Fruit fly (Drosophila melanogaster) whole organism, prepupa: Measurements from ENCODE around the gene JIL-1.

Experiments used
- Blimp-1 ChIP-seq: fragments of 200-800 bp; sonication (Bioruptor generic); optimal IDR thresholded peaks from 3 replicates; lab custom pipeline; 2017; ENCODE audit warnings: missing biosample characterization, missing genetic modification characterization, mild to moderate bottlenecking, moderate library complexity, missing genetic modification reagents
- CG10631 ChIP-seq: fragments of 200-800 bp; sonication (Bioruptor generic); optimal IDR thresholded peaks from 2 replicates; lab custom pipeline; 2016; ENCODE audit warnings: missing biosample characterization, missing genetic modification characterization
- CG11762 ChIP-seq: fragments of 200-800 bp; sonication (Bioruptor generic); optimal IDR thresholded peaks from 3 replicates; lab custom pipeline; 2016; ENCODE audit warnings: missing biosample characterization, missing genetic modification characterization; ENCODE audit not compliant: insufficient read depth
- CG11902 ChIP-seq: fragments of 200-800 bp; sonication (Bioruptor generic); optimal IDR thresholded peaks from 3 replicates; lab custom pipeline; 2016; ENCODE audit warnings: missing biosample characterization, missing genetic modification characterization
- CG1621 ChIP-seq: fragments of 200-800 bp; sonication (Bioruptor generic); optimal IDR thresholded peaks from 3 replicates; lab custom pipeline; 2018; ENCODE audit warnings: missing biosample characterization, mild to moderate bottlenecking, missing genetic modification characterization
- CG16779 ChIP-seq: fragments of 200-800 bp; sonication (Bioruptor generic); optimal IDR thresholded peaks from 3 replicates; lab custom pipeline; 2017; ENCODE audit warnings: missing biosample characterization, mild to moderate bottlenecking, missing genetic modification characterization
- CG31627 ChIP-seq: fragments of 200-800 bp; sonication (Bioruptor generic); optimal IDR thresholded peaks from 3 replicates; lab custom pipeline; 2016; ENCODE audit warnings: missing biosample characterization, missing genetic modification characterization
- CG34406 ChIP-seq: fragments of 200-800 bp; sonication (Bioruptor generic); optimal IDR thresholded peaks from 3 replicates; lab custom pipeline; 2016; ENCODE audit warnings: missing biosample characterization, missing genetic modification characterization
- CG3919 ChIP-seq: fragments of 200-800 bp; sonication (Bioruptor generic); optimal IDR thresholded peaks from 3 replicates; lab custom pipeline; 2016; ENCODE audit warnings: missing biosample characterization, missing genetic modification characterization
- CG4318 ChIP-seq: fragments of 200-800 bp; sonication (Bioruptor generic); optimal IDR thresholded peaks from 3 replicates; lab custom pipeline; 2017; ENCODE audit warnings: missing biosample characterization, mild to moderate bottlenecking, missing genetic modification characterization
- CG6276 ChIP-seq: fragments of 200-800 bp; sonication (Bioruptor generic); optimal IDR thresholded peaks from 2 replicates; lab custom pipeline; 2017; ENCODE audit warnings: missing biosample characterization, mild to moderate bottlenecking, missing genetic modification characterization
- CG6792 ChIP-seq: fragments of 200-800 bp; sonication (Bioruptor generic); optimal IDR thresholded peaks from 3 replicates; lab custom pipeline; 2016; ENCODE audit warnings: missing biosample characterization, missing genetic modification characterization
- CG6808 ChIP-seq: fragments of 200-800 bp; sonication (Bioruptor generic); optimal IDR thresholded peaks from 3 replicates; lab custom pipeline; 2017; ENCODE audit warnings: missing biosample characterization, missing genetic modification characterization, mild to moderate bottlenecking, moderate library complexity, missing genetic modification reagents
- CG7368 ChIP-seq: fragments of 200-800 bp; sonication (Bioruptor generic); optimal IDR thresholded peaks from 3 replicates; lab custom pipeline; 2016; ENCODE audit warnings: missing biosample characterization, missing genetic modification characterization
- CG8119 ChIP-seq: fragments of 200-800 bp; sonication (Bioruptor generic); IDR thresholded peaks from 3 replicates; pipeline ENCODE4 v1.3.6; 2022; ENCODE audit warnings: missing biosample characterization, missing genetic modification characterization
- CG8319 ChIP-seq: fragments of 200-800 bp; sonication (Bioruptor generic); optimal IDR thresholded peaks from 3 replicates; lab custom pipeline; 2016; ENCODE audit warnings: missing biosample characterization, missing genetic modification characterization
- CG9139 ChIP-seq: fragments of 200-800 bp; sonication (Bioruptor generic); optimal IDR thresholded peaks from 3 replicates; lab custom pipeline; 2017; ENCODE audit warnings: missing biosample characterization, mild to moderate bottlenecking, missing genetic modification characterization
- Eip75B ChIP-seq: fragments of 200-800 bp; sonication (Bioruptor generic); optimal IDR thresholded peaks from 3 replicates; lab custom pipeline; 2016; ENCODE audit warnings: missing biosample characterization, missing genetic modification characterization
- Eip93F ChIP-seq: fragments of 200-800 bp; sonication (Bioruptor generic); optimal IDR thresholded peaks from 2 replicates; lab custom pipeline; 2016; ENCODE audit warnings: missing biosample characterization, mild to moderate bottlenecking, missing genetic modification characterization
- Gug ChIP-seq: fragments of 200-800 bp; sonication (Bioruptor generic); IDR thresholded peaks from 2 replicates; pipeline ENCODE4 v1.3.6; 2022; ENCODE audit warnings: missing biosample characterization, missing genetic modification characterization
- Hr38 ChIP-seq: sonication (Bioruptor generic); optimal IDR thresholded peaks from 2 replicates; lab custom pipeline; 2016; ENCODE audit warnings: missing biosample characterization, missing genetic modification characterization
- Hr39 ChIP-seq: fragments of 200-800 bp; sonication (Bioruptor generic); optimal IDR thresholded peaks from 2 replicates; lab custom pipeline; 2016; ENCODE audit warnings: missing biosample characterization, missing genetic modification characterization
- Hr4 ChIP-seq: fragments of 200-800 bp; sonication (Bioruptor generic); optimal IDR thresholded peaks from 3 replicates; lab custom pipeline; 2016; ENCODE audit warnings: missing biosample characterization, missing genetic modification characterization
- Lpt ChIP-seq: fragments of 200-800 bp; sonication (Bioruptor generic); optimal IDR thresholded peaks from 3 replicates; lab custom pipeline; 2016; ENCODE audit warnings: missing biosample characterization, missing genetic modification characterization
- Met ChIP-seq: fragments of 200-800 bp; sonication (Bioruptor generic); optimal IDR thresholded peaks from 3 replicates; lab custom pipeline; 2016; ENCODE audit warnings: missing biosample characterization, missing genetic modification characterization
- Smox ChIP-seq: fragments of 200-800 bp; sonication (Bioruptor generic); optimal IDR thresholded peaks from 3 replicates; lab custom pipeline; 2016; ENCODE audit warnings: missing biosample characterization, missing genetic modification characterization
- Sox102F ChIP-seq: fragments of 200-800 bp; sonication (Bioruptor generic); optimal IDR thresholded peaks from 2 replicates; lab custom pipeline; 2016; ENCODE audit warnings: missing biosample characterization, mild to moderate bottlenecking, missing genetic modification characterization
- Sox14 ChIP-seq: fragments of 200-800 bp; sonication (Bioruptor generic); optimal IDR thresholded peaks from 3 replicates; lab custom pipeline; 2016; ENCODE audit warnings: missing biosample characterization, missing genetic modification characterization
- Sox15 ChIP-seq: fragments of 200-800 bp; sonication (Bioruptor generic); optimal IDR thresholded peaks from 3 replicates; lab custom pipeline; 2016; ENCODE audit warnings: missing biosample characterization, missing genetic modification characterization
- achi ChIP-seq: fragments of 200-800 bp; sonication (Bioruptor generic); optimal IDR thresholded peaks from 3 replicates; lab custom pipeline; 2016; ENCODE audit warnings: missing biosample characterization, missing genetic modification characterization
- acj6 ChIP-seq: fragments of 200-800 bp; sonication (Bioruptor generic); optimal IDR thresholded peaks from 3 replicates; lab custom pipeline; 2016; ENCODE audit warnings: missing biosample characterization, missing genetic modification characterization
- cyc ChIP-seq: fragments of 200-800 bp; sonication (Bioruptor generic); optimal IDR thresholded peaks from 3 replicates; lab custom pipeline; 2016; ENCODE audit warnings: missing biosample characterization, missing genetic modification characterization
- dac ChIP-seq: fragments of 200-800 bp; sonication (Bioruptor generic); optimal IDR thresholded peaks from 2 replicates; lab custom pipeline; 2017; ENCODE audit warnings: missing biosample characterization, mild to moderate bottlenecking, missing genetic modification characterization
- eg ChIP-seq: fragments of 200-800 bp; sonication (Bioruptor generic); IDR thresholded peaks from 3 replicates; pipeline ENCODE4 v1.3.6; 2022; ENCODE audit warnings: missing biosample characterization, missing genetic modification characterization
- esn ChIP-seq: fragments of 200-800 bp; sonication (Bioruptor generic); optimal IDR thresholded peaks from 2 replicates; lab custom pipeline; 2016; ENCODE audit warnings: missing biosample characterization, mild to moderate bottlenecking, missing genetic modification characterization, moderate library complexity
- fd59A ChIP-seq: fragments of 200-800 bp; sonication (Bioruptor generic); optimal IDR thresholded peaks from 2 replicates; lab custom pipeline; 2017; ENCODE audit warnings: missing biosample characterization, mild to moderate bottlenecking, missing genetic modification characterization, missing genetic modification reagents
- fd85E ChIP-seq: fragments of 200-800 bp; sonication (Bioruptor generic); optimal IDR thresholded peaks from 3 replicates; lab custom pipeline; 2016; ENCODE audit warnings: missing biosample characterization, missing genetic modification characterization
- lz ChIP-seq: fragments of 200-800 bp; sonication (Bioruptor generic); optimal IDR thresholded peaks from 3 replicates; lab custom pipeline; 2016; ENCODE audit warnings: missing biosample characterization, missing genetic modification characterization
- net ChIP-seq: fragments of 200-800 bp; sonication (Bioruptor generic); optimal IDR thresholded peaks from 3 replicates; lab custom pipeline; 2016; ENCODE audit warnings: missing biosample characterization, missing genetic modification characterization
- pdm3 ChIP-seq: fragments of 200-800 bp; sonication (Bioruptor generic); optimal IDR thresholded peaks from 3 replicates; lab custom pipeline; 2016; ENCODE audit warnings: missing biosample characterization, missing genetic modification characterization
- salr ChIP-seq, 2 experiments: fragments of 200-800 bp; sonication (Bioruptor generic); optimal IDR thresholded peaks; 3 replicates each; lab custom pipeline; 2016 to 2018; ENCODE audit warnings: missing biosample characterization in 2 of 2, missing genetic modification characterization in 2 of 2, mild to moderate bottlenecking in 1 of 2
- spab ChIP-seq: fragments of 200-800 bp; sonication (Bioruptor generic); optimal IDR thresholded peaks from 2 replicates; lab custom pipeline; 2017; ENCODE audit warnings: missing biosample characterization, mild to moderate bottlenecking, missing genetic modification characterization, missing genetic modification reagents
- ss ChIP-seq, 2 experiments: fragments of 200-800 bp; sonication (Bioruptor generic); optimal IDR thresholded peaks; 2 replicates in 1 of 2; 3 replicates in 1 of 2; lab custom pipeline; 2017 to 2018; ENCODE audit warnings: mild to moderate bottlenecking in 2 of 2, missing biosample characterization in 2 of 2, missing genetic modification characterization in 2 of 2, moderate library complexity in 1 of 2
- topi ChIP-seq: fragments of 200-800 bp; sonication (Bioruptor generic); optimal IDR thresholded peaks from 3 replicates; lab custom pipeline; 2016; ENCODE audit warnings: missing biosample characterization, missing genetic modification characterization
- vri ChIP-seq: fragments of 200-800 bp; sonication (Bioruptor generic); optimal IDR thresholded peaks from 3 replicates; lab custom pipeline; 2016; ENCODE audit warnings: missing biosample characterization, mild to moderate bottlenecking, missing genetic modification characterization

The JIL-1 gene

DNA sequence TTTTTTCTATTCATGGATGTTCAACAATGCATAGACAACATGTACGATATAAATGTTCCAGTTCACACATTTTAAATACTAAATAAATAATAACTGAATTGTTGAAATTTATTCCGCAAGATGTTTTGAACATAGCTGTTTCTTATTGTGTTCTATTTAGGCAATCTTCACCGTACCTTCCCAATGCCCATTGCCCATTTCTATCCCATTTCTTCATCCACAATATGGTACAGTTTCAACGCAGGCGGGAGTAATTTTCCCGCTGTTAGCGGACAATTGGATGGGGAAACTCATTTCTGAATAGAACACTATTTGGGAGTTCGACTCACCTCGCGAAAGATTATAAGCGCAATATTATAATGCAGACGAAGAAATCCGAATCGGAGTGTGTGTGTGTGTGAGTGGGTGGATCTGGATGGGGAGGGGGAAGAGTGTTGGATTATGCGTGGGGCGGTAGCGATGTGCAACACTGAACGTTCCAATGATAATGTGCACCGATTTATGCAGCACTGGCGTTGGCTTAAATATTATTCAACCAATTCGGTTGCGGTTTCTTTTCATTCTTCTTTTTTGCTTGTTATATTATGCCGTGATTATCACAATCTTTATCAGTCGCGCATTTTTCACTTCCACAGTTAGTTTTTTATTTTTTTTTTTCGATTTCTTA, 917 bp downstream of the JIL-1 start (continued):
- TF ChIP-seq Lpt (GFP tag; lab: Kevin White, UChicago) (peak; percentile 9), cyc (peak; percentile 73), Eip93F (GFP tag; lab: Kevin White, UChicago) (no peak), Hr39 (GFP tag; lab: Kevin White, UChicago) (peak; percentile 59), lz (GFP tag; lab: Kevin White, UChicago) (peak; percentile 75), acj6 (GFP tag; lab: Kevin White, UChicago) (peak; percentile 57), CG8319 (peak; percentile 59), Sox102F (peak; percentile 56), net (GFP tag; lab: Kevin White, UChicago) (peak; percentile 45), CG11902 (GFP tag; lab: Kevin White, UChicago) (peak; percentile 28), vri (peak; percentile 95), Blimp-1 (GFP tag; lab: Kevin White, UChicago) (peak; percentile 15), CG10631 (peak; percentile 67), pdm3 (GFP tag; lab: Kevin White, UChicago) (peak; percentile 66), topi (GFP tag; lab: Kevin White, UChicago) (peak; percentile 76), CG16779 (tag; lab: Kevin White, UChicago) (peak; percentile 19), CG4318 (GFP tag; lab: Kevin White, UChicago) (no peak), CG6276 (GFP tag; lab: Kevin White, UChicago) (no peak), achi (GFP tag; lab: Kevin White, UChicago) (peak; percentile 54), Hr4 (GFP tag; lab: Kevin White, UChicago) (peak; percentile 7), CG1621 (tag; lab: Kevin White, UChicago) (peak; percentile 21), salr (GFP tag; optimal IDR thresholded peaks at IDR 0.05; lab: Kevin White, UChicago) (peak; percentile 7 to 28), ss (GFP tag; optimal IDR thresholded peaks at IDR 0.05; lab: Kevin White, UChicago) (peak; percentile 21 to 52), esn (GFP tag; lab: Kevin White, UChicago) (peak; percentile 74), fd59A (GFP tag; lab: Kevin White, UChicago) (no peak), Hr38 (GFP tag; lab: Kevin White, UChicago) (no peak), Sox14 (peak; percentile 70), CG7368 (peak; percentile 54), Smox (GFP tag; lab: Kevin White, UChicago) (peak; percentile 59), CG31627 (GFP tag; lab: Kevin White, UChicago) (peak; percentile 73), Sox15 (GFP tag; lab: Kevin White, UChicago) (peak; percentile 14), spab (GFP tag; lab: Kevin White, UChicago) (peak; percentile 35), Gug (GFP tag; lab: Robert Waterston, UW) (peak; percentile 23; the same call in 1 of the 2 replicates), Met (GFP tag; lab: Kevin White, UChicago) (peak; percentile 71), CG8119 (peak; percentile 39; the same call in 1 of the 3 replicates)

DNA sequence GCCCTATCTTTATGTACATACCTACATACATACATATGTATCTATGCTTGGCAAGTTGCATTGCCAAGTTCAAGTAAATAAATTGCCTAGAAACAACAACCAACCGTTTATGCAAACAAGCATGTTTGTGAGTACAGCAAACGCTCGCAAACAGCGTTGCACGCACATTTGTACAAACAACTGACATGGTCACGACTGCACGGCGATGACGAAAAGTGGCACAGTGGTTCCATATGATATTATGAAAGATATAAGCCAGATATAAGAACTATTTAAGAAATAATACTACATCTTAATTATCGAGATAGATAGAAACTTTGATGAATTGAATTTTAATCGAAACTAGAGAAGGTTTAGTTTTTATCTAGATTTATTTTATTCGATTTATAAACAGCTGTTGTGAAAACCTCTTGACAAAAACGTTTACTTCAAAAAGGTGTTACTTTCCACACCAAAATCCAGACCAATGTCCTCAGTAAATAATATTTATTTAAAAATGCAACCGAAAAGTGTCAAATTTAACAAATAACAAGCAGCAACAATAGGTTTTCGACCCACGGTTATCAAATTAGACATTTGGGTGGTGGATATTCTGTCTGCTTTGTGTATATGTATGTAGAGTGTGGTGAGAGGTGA, 3.1 kb downstream of the JIL-1 start:
- peak; percentile 81 for TF ChIP-seq esn (GFP tag; lab: Kevin White, UChicago)
- peak; percentile 71 for TF ChIP-seq Lpt (GFP tag; lab: Kevin White, UChicago)
- TF ChIP-seq Hr38 (GFP tag; lab: Kevin White, UChicago), result no peak
- peak; percentile 76 for TF ChIP-seq Sox102F
- TF ChIP-seq CG4318 (GFP tag; lab: Kevin White, UChicago), result peak; percentile 77
- peak; percentile 69 for TF ChIP-seq CG34406 (GFP tag; lab: Kevin White, UChicago)
- TF ChIP-seq Eip93F (GFP tag; lab: Kevin White, UChicago), result no peak
- TF ChIP-seq lz (GFP tag; lab: Kevin White, UChicago), result peak; percentile 60
- TF ChIP-seq acj6 (GFP tag; lab: Kevin White, UChicago), result peak; percentile 62
- TF ChIP-seq topi (GFP tag; lab: Kevin White, UChicago), result peak; percentile 75
- no peak for TF ChIP-seq CG9139 (GFP tag; lab: Kevin White, UChicago)
- peak; percentile 84 for TF ChIP-seq net (GFP tag; lab: Kevin White, UChicago)
- TF ChIP-seq CG11762 (GFP tag; lab: Kevin White, UChicago), result peak; percentile 50
- TF ChIP-seq CG11902 (GFP tag; lab: Kevin White, UChicago), result no peak
- peak in 1 of 2 experiments; percentile 85 for TF ChIP-seq salr (GFP tag; optimal IDR thresholded peaks at IDR 0.05; lab: Kevin White, UChicago)
- TF ChIP-seq CG6792 (GFP tag; lab: Kevin White, UChicago), result peak; percentile 50
- no peak for TF ChIP-seq CG1621 (tag; lab: Kevin White, UChicago)
- peak; percentile 79 for TF ChIP-seq CG8119
- TF ChIP-seq CG8319, result no peak
- no peak for TF ChIP-seq fd59A (GFP tag; lab: Kevin White, UChicago)
- no peak for TF ChIP-seq fd85E (GFP tag; lab: Kevin White, UChicago)
- peak; percentile 58 for TF ChIP-seq Gug (GFP tag; lab: Robert Waterston, UW)
- peak; percentile 8 for TF ChIP-seq Sox15 (GFP tag; lab: Kevin White, UChicago)
- peak; percentile 88 for TF ChIP-seq Hr4 (GFP tag; lab: Kevin White, UChicago)
- TF ChIP-seq dac (GFP tag; lab: Kevin White, UChicago), result peak; percentile 53
- TF ChIP-seq Eip75B (GFP tag; lab: Kevin White, UChicago), result peak; percentile 49
- no peak for TF ChIP-seq CG6808 (GFP tag; lab: Kevin White, UChicago)
- TF ChIP-seq eg (GFP tag; lab: Robert Waterston, UW), result peak; percentile 67
- peak; percentile 55 for TF ChIP-seq CG3919 (GFP tag; lab: Kevin White, UChicago)
